Worm (Caenorhabditis elegans) whole organism, late embryonic: ENCODE data around the gene srg-40.

Experiments used
- C38D4.7 ChIP-seq: fragments of 200-800 bp; sonication (Bioruptor generic); optimal IDR thresholded peaks from 2 replicates; lab custom pipeline; 2018; ENCODE audit warnings: mild to moderate bottlenecking, missing genetic modification characterization, moderate library complexity, missing compliant biosample characterization
- F13H6.1 ChIP-seq: sonication (generic microtip); optimal IDR thresholded peaks from 2 replicates; lab custom pipeline; 2016; ENCODE audit warnings: missing genetic modification characterization, missing compliant biosample characterization
- Y22D7AL.16 ChIP-seq: sonication (generic microtip); optimal IDR thresholded peaks from 2 replicates; lab custom pipeline; 2016; ENCODE audit warnings: missing genetic modification characterization, missing compliant biosample characterization
- ahr-1 ChIP-seq: sonication (generic microtip); optimal IDR thresholded peaks from 2 replicates; lab custom pipeline; 2016; ENCODE audit warnings: missing genetic modification characterization, missing compliant biosample characterization
- ama-1 ChIP-seq: fragments of 150-350 bp; optimal IDR thresholded peaks from 2 replicates; lab custom pipeline; 2014
- ceh-14 ChIP-seq: sonication (generic microtip); optimal IDR thresholded peaks from 2 replicates; lab custom pipeline; 2016; ENCODE audit warnings: missing genotype, missing genetic modification characterization, missing compliant biosample characterization
- ceh-18 ChIP-seq: sonication (generic microtip); optimal IDR thresholded peaks from 2 replicates; lab custom pipeline; 2016; ENCODE audit warnings: missing genetic modification characterization, missing compliant biosample characterization
- ceh-19 ChIP-seq: fragments of 200-800 bp; sonication (Bioruptor generic); optimal IDR thresholded peaks from 2 replicates; lab custom pipeline; 2018; ENCODE audit warnings: mild to moderate bottlenecking, missing genetic modification characterization, missing compliant biosample characterization
- ceh-22 ChIP-seq: sonication (generic microtip); optimal IDR thresholded peaks from 2 replicates; lab custom pipeline; 2017; ENCODE audit warnings: missing biosample characterization, missing genetic modification characterization
- ceh-30 ChIP-seq: fragments of 150-350 bp; optimal IDR thresholded peaks from 2 replicates; lab custom pipeline; 2014; ENCODE audit warnings: missing biosample characterization, missing genetic modification characterization
- ceh-31 ChIP-seq: sonication (generic microtip); optimal IDR thresholded peaks from 2 replicates; lab custom pipeline; 2016; ENCODE audit warnings: missing genetic modification characterization, missing compliant biosample characterization
- ceh-45 ChIP-seq: fragments of 200-800 bp; sonication (Bioruptor generic); IDR thresholded peaks from 2 replicates; pipeline ENCODE4 v1.3.6; 2022; ENCODE audit warnings: missing genetic modification reagents, missing genetic modification characterization, missing compliant biosample characterization
- ceh-48 ChIP-seq: sonication (generic microtip); optimal IDR thresholded peaks from 2 replicates; lab custom pipeline; 2016; ENCODE audit warnings: missing genetic modification characterization, inconsistent platforms, missing compliant biosample characterization
- ceh-6 ChIP-seq: fragments of 200-800 bp; sonication (Bioruptor generic); optimal IDR thresholded peaks from 2 replicates; lab custom pipeline; 2018; ENCODE audit warnings: mild to moderate bottlenecking, missing genetic modification characterization, missing compliant biosample characterization
- ceh-9 ChIP-seq: sonication (generic microtip); optimal IDR thresholded peaks from 2 replicates; lab custom pipeline; 2016; ENCODE audit warnings: mild to moderate bottlenecking, missing genetic modification characterization, inconsistent platforms, missing compliant biosample characterization
- che-1 ChIP-seq: sonication (generic microtip); optimal IDR thresholded peaks from 2 replicates; lab custom pipeline; 2016; ENCODE audit warnings: mild to moderate bottlenecking, missing genetic modification characterization, missing compliant biosample characterization
- dmd-4 ChIP-seq: sonication (generic microtip); optimal IDR thresholded peaks from 2 replicates; lab custom pipeline; 2016; ENCODE audit warnings: borderline replicate concordance, missing genetic modification characterization, missing compliant biosample characterization
- elt-2 ChIP-seq: sonication (generic microtip); optimal IDR thresholded peaks from 2 replicates; lab custom pipeline; 2016; ENCODE audit warnings: missing genetic modification reagents, missing genetic modification characterization, missing compliant biosample characterization
- elt-4 ChIP-seq: sonication (generic microtip); optimal IDR thresholded peaks from 2 replicates; lab custom pipeline; 2016; ENCODE audit warnings: missing genetic modification characterization, missing compliant biosample characterization
- ets-4 ChIP-seq: sonication (generic microtip); optimal IDR thresholded peaks from 2 replicates; lab custom pipeline; 2016; ENCODE audit warnings: missing genetic modification characterization, missing compliant biosample characterization
- fkh-6 ChIP-seq: sonication (generic microtip); optimal IDR thresholded peaks from 2 replicates; lab custom pipeline; 2016; ENCODE audit warnings: missing genetic modification characterization, missing compliant biosample characterization
- gmeb-2 ChIP-seq: sonication (generic microtip); optimal IDR thresholded peaks from 2 replicates; lab custom pipeline; 2016; ENCODE audit warnings: missing genetic modification characterization, inconsistent platforms, missing compliant biosample characterization
- hlh-13 ChIP-seq: fragments of 200-800 bp; sonication (Bioruptor generic); optimal IDR thresholded peaks from 2 replicates; lab custom pipeline; 2018; ENCODE audit warnings: mild to moderate bottlenecking, missing genetic modification characterization, missing compliant biosample characterization
- hlh-30 ChIP-seq: sonication (generic microtip); optimal IDR thresholded peaks from 2 replicates; lab custom pipeline; 2017; ENCODE audit warnings: antibody characterized with exemption, missing genetic modification characterization, missing compliant biosample characterization; ENCODE audit not compliant: insufficient read depth
- hlh-6 ChIP-seq: sonication (generic microtip); optimal IDR thresholded peaks from 2 replicates; lab custom pipeline; 2016; ENCODE audit warnings: missing genotype, missing genetic modification characterization, missing compliant biosample characterization
- lim-6 ChIP-seq: sonication (generic microtip); optimal IDR thresholded peaks from 2 replicates; lab custom pipeline; 2016; ENCODE audit warnings: missing genetic modification characterization, missing compliant biosample characterization
- mec-3 ChIP-seq: sonication (generic microtip); optimal IDR thresholded peaks from 2 replicates; lab custom pipeline; 2016; ENCODE audit warnings: borderline replicate concordance, missing genetic modification characterization, missing compliant biosample characterization
- nhr-11 ChIP-seq: fragments of 150-350 bp; optimal IDR thresholded peaks from 2 replicates; lab custom pipeline; 2014; ENCODE audit warnings: missing biosample characterization, missing genetic modification characterization
- nhr-232 ChIP-seq: sonication (generic microtip); optimal IDR thresholded peaks from 2 replicates; lab custom pipeline; 2016; ENCODE audit warnings: missing genetic modification characterization, missing compliant biosample characterization
- odd-2 ChIP-seq: sonication (generic microtip); optimal IDR thresholded peaks from 2 replicates; lab custom pipeline; 2017; ENCODE audit warnings: antibody characterized with exemption, mild to moderate bottlenecking, missing genetic modification characterization, missing compliant biosample characterization
- pag-3 ChIP-seq: sonication (generic microtip); optimal IDR thresholded peaks from 2 replicates; lab custom pipeline; 2016; ENCODE audit warnings: missing compliant biosample characterization, missing genetic modification characterization, borderline replicate concordance
- pax-1 ChIP-seq: fragments of 150-350 bp; optimal IDR thresholded peaks from 2 replicates; lab custom pipeline; 2014; ENCODE audit warnings: missing biosample characterization, missing genetic modification characterization
- pha-4 ChIP-seq: fragments of 150-350 bp; optimal IDR thresholded peaks from 2 replicates; lab custom pipeline; 2018; ENCODE audit warnings: missing biosample characterization, missing genetic modification reagents, missing genetic modification characterization
- pros-1 ChIP-seq: fragments of 150-350 bp; optimal IDR thresholded peaks from 2 replicates; lab custom pipeline; 2014; ENCODE audit warnings: missing biosample characterization, missing genetic modification reagents, missing genetic modification characterization
- ref-2 ChIP-seq: sonication (generic microtip); optimal IDR thresholded peaks from 2 replicates; lab custom pipeline; 2016; ENCODE audit warnings: missing genetic modification characterization, missing compliant biosample characterization
- rnt-1 ChIP-seq: sonication (generic microtip); optimal IDR thresholded peaks from 2 replicates; lab custom pipeline; 2016; ENCODE audit warnings: missing genetic modification characterization, missing compliant biosample characterization
- sox-4 ChIP-seq: sonication (generic microtip); optimal IDR thresholded peaks from 2 replicates; lab custom pipeline; 2017; ENCODE audit warnings: mild to moderate bottlenecking, missing genetic modification characterization, inconsistent platforms, missing compliant biosample characterization
- unc-3 ChIP-seq, 2 experiments: fragments of 200-800 bp in 1 of 2; sonication (Bioruptor generic) in 1 of 2; sonication (generic microtip) in 1 of 2; conservative IDR thresholded peaks in 1 of 2; optimal IDR thresholded peaks in 1 of 2; 2 replicates each; pipeline versions ENCODE4 v1.3.6 to Lab custom; 2016 to 2022; ENCODE audit warnings: missing compliant biosample characterization in 2 of 2, missing genetic modification characterization in 2 of 2, missing genetic modification reagents in 1 of 2
- unc-42 ChIP-seq: sonication (generic microtip); optimal IDR thresholded peaks from 2 replicates; lab custom pipeline; 2016; ENCODE audit warnings: missing genotype, missing genetic modification characterization, missing compliant biosample characterization
- zip-5 ChIP-seq: sonication (generic microtip); optimal IDR thresholded peaks from 2 replicates; lab custom pipeline; 2016; ENCODE audit warnings: missing genetic modification characterization, missing compliant biosample characterization

srg-40 gene

ce11 chrV:11164475-11164874 is at the start of gene srg-40:
TSS of gene srg-40 (minus strand) at chrV:11164575.
- TF ChIP-seq ceh-14 (no peak), unc-3 (GFP tag; conservative IDR thresholded peaks at IDR 0.05; lab: Robert Waterston, UW) (no peak), unc-3 (tag; optimal IDR thresholded peaks at IDR 0.05; lab: Kevin White, UChicago) (no peak), ceh-18 (tag; lab: Kevin White, UChicago) (no peak), nhr-232 (tag; lab: Kevin White, UChicago) (no peak), gmeb-2 (tag; lab: Kevin White, UChicago) (no peak), fkh-6 (no peak), mec-3 (no peak), pros-1 (tag; lab: Kevin White, UChicago) (no peak), F13H6.1 (tag; lab: Kevin White, UChicago) (no peak), rnt-1 (no peak)

- TF ChIP-seq ceh-14 = no peak
- no peak for TF ChIP-seq ama-1
- no peak for TF ChIP-seq rnt-1
- TF ChIP-seq pag-3 (tag; lab: Kevin White, UChicago) = no peak
- no peak for TF ChIP-seq ceh-9
- no peak for TF ChIP-seq hlh-13 (GFP tag; lab: Kevin White, UChicago)
- TF ChIP-seq dmd-4 = no peak
- no peak for TF ChIP-seq ceh-45 (GFP tag; lab: Robert Waterston, UW)
- TF ChIP-seq sox-4 (tag; lab: Kevin White, UChicago) = no peak
- no peak for TF ChIP-seq ref-2 (tag; lab: Kevin White, UChicago)
- no peak for TF ChIP-seq ceh-48
- TF ChIP-seq ceh-19 (GFP tag; lab: Kevin White, UChicago) = no peak
- TF ChIP-seq pax-1 = no peak
- TF ChIP-seq hlh-30 (tag; lab: Kevin White, UChicago) = no peak
These were observed 46.9 kb upstream of the srg-40 start for ce11 chrV:11211323-11211722.

- TF ChIP-seq ets-4 (no peak), pax-1 (no peak), pha-4 (no peak), sox-4 (tag; lab: Kevin White, UChicago) (no peak), hlh-6 (tag; lab: Kevin White, UChicago) (no peak), zip-5 (tag; lab: Kevin White, UChicago) (no peak), F13H6.1 (tag; lab: Kevin White, UChicago) (no peak), pag-3 (tag; lab: Kevin White, UChicago) (no peak), odd-2 (no peak), lim-6 (no peak), ceh-22 (tag; lab: Kevin White, UChicago) (no peak)
- TF ChIP-seq, all 69 proteins: peak for 0
These were observed 45.2 kb upstream of the srg-40 start for ce11 chrV:11209452-11210188.

- no peak for TF ChIP-seq ceh-31 (tag; lab: Kevin White, UChicago)
- no peak for TF ChIP-seq unc-42 (tag; lab: Kevin White, UChicago)
These were observed 42.1 kb upstream of the srg-40 start for ce11 chrV:11206467-11206866.

- no peak for TF ChIP-seq Y22D7AL.16 (tag; lab: Kevin White, UChicago)
- TF ChIP-seq che-1 (tag; lab: Kevin White, UChicago) = no peak
- TF ChIP-seq C38D4.7 (GFP tag; lab: Kevin White, UChicago) = no peak
- no peak for TF ChIP-seq nhr-11 (tag; lab: Kevin White, UChicago)
- TF ChIP-seq sox-4 (tag; lab: Kevin White, UChicago) = no peak
- no peak for TF ChIP-seq ahr-1 (tag; lab: Kevin White, UChicago)
- no peak for TF ChIP-seq pha-4
- no peak for TF ChIP-seq elt-4 (tag; lab: Kevin White, UChicago)
- no peak for TF ChIP-seq elt-2 (tag; lab: Kevin White, UChicago)
- TF ChIP-seq ets-4 = no peak
- TF ChIP-seq ceh-30 (tag; lab: Kevin White, UChicago) = no peak
- no peak for TF ChIP-seq rnt-1
- no peak for TF ChIP-seq ceh-6 (GFP tag; lab: Kevin White, UChicago)
These were observed 40.1 kb upstream of the srg-40 start for ce11 chrV:11204452-11204851.
